Worm (Caenorhabditis elegans): Measurements from ENCODE around the gene clc-11.

ce11 chrV:16129116-16129515, 10.3 kb downstream of the clc-11 start:
- no peak for TF ChIP-seq dao-5 (tag; optimal IDR thresholded peaks at IDR 0.05)
- no peak for TF ChIP-seq him-1 (tag; optimal IDR thresholded peaks at IDR 0.05)
